Worm (Caenorhabditis elegans) whole organism, midembryonic: ENCODE data around the gene srg-28.

Source experiments
- T22C8.4 ChIP-seq: fragments of 200-800 bp; sonication (Bioruptor generic); IDR thresholded peaks from 2 replicates; pipeline ENCODE4 v1.3.6; 2022; ENCODE audit warnings: missing genetic modification characterization, missing compliant biosample characterization
- cog-1 ChIP-seq: sonication (generic microtip); optimal IDR thresholded peaks from 2 replicates; lab custom pipeline; 2016; ENCODE audit warnings: missing genetic modification characterization, missing compliant biosample characterization
- flt-1 ChIP-seq: fragments of 200-800 bp; sonication (Bioruptor generic); IDR thresholded peaks from 2 replicates; pipeline ENCODE4 v1.3.6; 2022; ENCODE audit warnings: missing genetic modification characterization, missing compliant biosample characterization
- klf-2 ChIP-seq: fragments of 200-800 bp; sonication (Bioruptor generic); conservative IDR thresholded peaks from 2 replicates; pipeline ENCODE4 v1.3.6; 2022; ENCODE audit warnings: missing genetic modification reagents, missing genetic modification characterization, missing compliant biosample characterization
- med-1 ChIP-seq: sonication (generic microtip); optimal IDR thresholded peaks from 2 replicates; lab custom pipeline; 2017; ENCODE audit warnings: missing genetic modification characterization, mild to moderate bottlenecking, missing compliant biosample characterization, antibody characterized with exemption, missing genetic modification reagents; ENCODE audit not compliant: insufficient read depth
- ref-1 ChIP-seq: fragments of 200-800 bp; sonication (Bioruptor generic); conservative IDR thresholded peaks from 2 replicates; pipeline ENCODE4 v1.3.6; 2022; ENCODE audit warnings: missing genetic modification reagents, missing genetic modification characterization, missing compliant biosample characterization
- tab-1 ChIP-seq: fragments of 200-800 bp; sonication (Bioruptor generic); IDR thresholded peaks from 2 replicates; pipeline ENCODE4 v1.3.6; 2022; ENCODE audit warnings: missing genetic modification characterization, missing compliant biosample characterization
- ztf-23 ChIP-seq: fragments of 200-800 bp; sonication (Bioruptor generic); IDR thresholded peaks from 2 replicates; pipeline ENCODE4 v1.3.6; 2022; ENCODE audit warnings: missing genetic modification reagents, missing genetic modification characterization, missing compliant biosample characterization
- ztf-29 ChIP-seq: fragments of 200-800 bp; sonication (Bioruptor generic); IDR thresholded peaks from 2 replicates; pipeline ENCODE4 v1.3.6; 2022; ENCODE audit warnings: missing genetic modification reagents, missing genetic modification characterization, missing compliant biosample characterization

Gene srg-28

ce11 chrV:5339497-5339896 is 4.8 kb downstream of the srg-28 start, which contains the start of gene srg-27:
Gene srg-27 (plus strand): TSS chrV:5339797.
- TF ChIP-seq T22C8.4 (GFP tag; lab: Robert Waterston, UW) (no peak), flt-1 (GFP tag; lab: Robert Waterston, UW) (no peak), ref-1 (GFP tag; lab: Robert Waterston, UW) (no peak), cog-1 (tag; lab: Kevin White, UChicago) (no peak), med-1 (GFP tag; lab: Kevin White, UChicago) (no peak), klf-2 (no peak), ztf-23 (GFP tag; lab: Robert Waterston, UW) (no peak), ztf-29 (GFP tag; lab: Robert Waterston, UW) (no peak), tab-1 (GFP tag; lab: Robert Waterston, UW) (no peak)

ce11 chrV:5345419-5345818 is 10.7 kb downstream of the srg-28 start, which contains the start of gene srg-25:
Gene srg-25 (minus strand): TSS chrV:5345519.
- TF ChIP-seq med-1 (GFP tag; lab: Kevin White, UChicago) = no peak
- no peak for TF ChIP-seq klf-2
- no peak for TF ChIP-seq T22C8.4 (GFP tag; lab: Robert Waterston, UW)
- TF ChIP-seq ref-1 (GFP tag; lab: Robert Waterston, UW) = no peak
- no peak for TF ChIP-seq ztf-23 (GFP tag; lab: Robert Waterston, UW)
- TF ChIP-seq cog-1 (tag; lab: Kevin White, UChicago) = no peak
- no peak for TF ChIP-seq flt-1 (GFP tag; lab: Robert Waterston, UW)
- no peak for TF ChIP-seq ztf-29 (GFP tag; lab: Robert Waterston, UW)
- TF ChIP-seq tab-1 (GFP tag; lab: Robert Waterston, UW) = no peak

ce11 chrV:5349471-5349870 is 14.8 kb downstream of the srg-28 start, which contains the start of gene T09D3.3:
Gene T09D3.3 (minus strand): TSS chrV:5349571.
- TF ChIP-seq ref-1 (GFP tag; lab: Robert Waterston, UW) (no peak), cog-1 (tag; lab: Kevin White, UChicago) (no peak), ztf-29 (GFP tag; lab: Robert Waterston, UW) (no peak), med-1 (GFP tag; lab: Kevin White, UChicago) (no peak), klf-2 (no peak), ztf-23 (GFP tag; lab: Robert Waterston, UW) (no peak), T22C8.4 (GFP tag; lab: Robert Waterston, UW) (no peak), tab-1 (GFP tag; lab: Robert Waterston, UW) (no peak), flt-1 (GFP tag; lab: Robert Waterston, UW) (no peak)

ce11 chrV:5351483-5351882 is 16.8 kb downstream of the srg-28 start, which contains the start of gene srd-9:
Gene srd-9 (plus strand): TSS chrV:5351783.
- TF ChIP-seq ref-1 (GFP tag; lab: Robert Waterston, UW) (no peak), flt-1 (GFP tag; lab: Robert Waterston, UW) (no peak), ztf-23 (GFP tag; lab: Robert Waterston, UW) (no peak), T22C8.4 (GFP tag; lab: Robert Waterston, UW) (no peak), med-1 (GFP tag; lab: Kevin White, UChicago) (no peak), tab-1 (GFP tag; lab: Robert Waterston, UW) (no peak), ztf-29 (GFP tag; lab: Robert Waterston, UW) (no peak), cog-1 (tag; lab: Kevin White, UChicago) (no peak), klf-2 (no peak)

ce11 chrV:5358772-5359171 is 24.1 kb downstream of the srg-28 start, which contains the start of gene nhr-216:
Gene nhr-216 (minus strand): TSS chrV:5358872.
- TF ChIP-seq ztf-29 (GFP tag; lab: Robert Waterston, UW) (no peak), cog-1 (tag; lab: Kevin White, UChicago) (no peak), klf-2 (no peak), ref-1 (GFP tag; lab: Robert Waterston, UW) (no peak), T22C8.4 (GFP tag; lab: Robert Waterston, UW) (no peak), tab-1 (GFP tag; lab: Robert Waterston, UW) (no peak), flt-1 (GFP tag; lab: Robert Waterston, UW) (no peak), med-1 (GFP tag; lab: Kevin White, UChicago) (no peak), ztf-23 (GFP tag; lab: Robert Waterston, UW) (no peak)

ce11 chrV:5362220-5362619 is 27.5 kb downstream of the srg-28 start:
- no peak for TF ChIP-seq med-1 (GFP tag; lab: Kevin White, UChicago)
- TF ChIP-seq cog-1 (tag; lab: Kevin White, UChicago) = no peak
- no peak for TF ChIP-seq ref-1 (GFP tag; lab: Robert Waterston, UW)
- no peak for TF ChIP-seq ztf-23 (GFP tag; lab: Robert Waterston, UW)
- no peak for TF ChIP-seq tab-1 (GFP tag; lab: Robert Waterston, UW)
- TF ChIP-seq T22C8.4 (GFP tag; lab: Robert Waterston, UW) = no peak
- no peak for TF ChIP-seq ztf-29 (GFP tag; lab: Robert Waterston, UW)
- no peak for TF ChIP-seq klf-2
- TF ChIP-seq flt-1 (GFP tag; lab: Robert Waterston, UW) = no peak

- TF ChIP-seq ref-1 (GFP tag; lab: Robert Waterston, UW) = no peak
- no peak for TF ChIP-seq ztf-23 (GFP tag; lab: Robert Waterston, UW)
- TF ChIP-seq ztf-29 (GFP tag; lab: Robert Waterston, UW) = no peak
- TF ChIP-seq tab-1 (GFP tag; lab: Robert Waterston, UW) = no peak
- TF ChIP-seq med-1 (GFP tag; lab: Kevin White, UChicago) = no peak
- no peak for TF ChIP-seq T22C8.4 (GFP tag; lab: Robert Waterston, UW)
- TF ChIP-seq flt-1 (GFP tag; lab: Robert Waterston, UW) = no peak
- TF ChIP-seq cog-1 (tag; lab: Kevin White, UChicago) = no peak
- no peak for TF ChIP-seq klf-2
These were observed 30.2 kb downstream of the srg-28 start, which contains the start of gene T09D3.8 for ce11 chrV:5364863-5365262. Gene T09D3.8 (plus strand): TSS chrV:5365163.

ce11 chrV:5368792-5369191 is 34.1 kb downstream of the srg-28 start, which contains the start of gene T09D3.9:
Gene T09D3.9 (minus strand): TSS chrV:5368892.
- TF ChIP-seq ref-1 (GFP tag; lab: Robert Waterston, UW) (no peak), cog-1 (tag; lab: Kevin White, UChicago) (no peak), ztf-23 (GFP tag; lab: Robert Waterston, UW) (no peak), T22C8.4 (GFP tag; lab: Robert Waterston, UW) (no peak), med-1 (GFP tag; lab: Kevin White, UChicago) (no peak), flt-1 (GFP tag; lab: Robert Waterston, UW) (no peak), ztf-29 (GFP tag; lab: Robert Waterston, UW) (no peak), klf-2 (no peak), tab-1 (GFP tag; lab: Robert Waterston, UW) (no peak)
